Worm (Caenorhabditis elegans) whole organism, L1 larva: ENCODE measurements around the gene srh-47.

Experiments used
- C16A3.4 ChIP-seq: fragments of 150-350 bp; optimal IDR thresholded peaks from 2 replicates; lab custom pipeline; 2014; ENCODE audit warnings: missing biosample characterization, missing genetic modification characterization
- alr-1 ChIP-seq: fragments of 200-800 bp; sonication (Bioruptor generic); optimal IDR thresholded peaks from 2 replicates; lab custom pipeline; 2018; ENCODE audit warnings: borderline replicate concordance, mild to moderate bottlenecking, missing genetic modification characterization, missing compliant biosample characterization
- blmp-1 ChIP-seq: fragments of 150-350 bp; optimal IDR thresholded peaks from 2 replicates; lab custom pipeline; 2014; ENCODE audit warnings: missing biosample characterization, missing genetic modification characterization
- fkh-10 ChIP-seq: sonication (generic microtip); optimal IDR thresholded peaks from 2 replicates; lab custom pipeline; 2017; ENCODE audit warnings: missing biosample characterization, missing genetic modification reagents, missing genetic modification characterization
- fos-1 ChIP-seq: fragments of 150-350 bp; optimal IDR thresholded peaks from 2 replicates; lab custom pipeline; 2014; ENCODE audit warnings: missing biosample characterization, missing genetic modification characterization
- lin-13 ChIP-seq: fragments of 150-350 bp; optimal IDR thresholded peaks from 2 replicates; lab custom pipeline; 2014; ENCODE audit warnings: missing biosample characterization, missing genetic modification reagents, missing genetic modification characterization
- nhr-237 ChIP-seq: fragments of 150-350 bp; optimal IDR thresholded peaks from 2 replicates; lab custom pipeline; 2014; ENCODE audit warnings: missing biosample characterization, missing genetic modification characterization
- nhr-77 ChIP-seq: fragments of 150-350 bp; optimal IDR thresholded peaks from 2 replicates; lab custom pipeline; 2014; ENCODE audit warnings: missing biosample characterization, missing genetic modification characterization
- sptf-1 ChIP-seq: fragments of 150-350 bp; optimal IDR thresholded peaks from 2 replicates; lab custom pipeline; 2014; ENCODE audit warnings: missing biosample characterization, missing genetic modification characterization

DNA sequence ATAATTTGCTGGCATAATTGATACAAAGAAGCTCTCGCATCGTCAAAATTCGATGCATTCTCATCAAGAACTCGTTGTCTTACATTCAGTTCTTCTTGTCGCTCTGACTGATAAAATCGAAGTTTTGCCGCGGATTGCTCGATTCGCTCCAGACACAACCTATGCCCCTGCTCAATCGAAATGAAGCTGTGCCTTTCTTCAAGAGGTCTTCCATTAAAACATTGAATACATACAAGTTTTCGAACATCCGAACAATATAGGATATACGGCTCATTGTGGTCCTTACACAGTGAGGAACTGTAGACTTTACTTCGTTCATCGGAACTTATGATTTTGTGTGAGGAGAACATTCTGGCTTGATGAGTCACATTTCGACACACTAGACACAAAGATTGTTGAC is 20.4 kb upstream of the srh-47 start:
- TF ChIP-seq lin-13 (GFP tag; lab: Kevin White, UChicago) (no peak), nhr-237 (no peak), blmp-1 (no peak), nhr-77 (tag; lab: Kevin White, UChicago) (no peak), fos-1 (tag; lab: Kevin White, UChicago) (no peak), alr-1 (tag; lab: Kevin White, UChicago) (no peak), fkh-10 (GFP tag; lab: Kevin White, UChicago) (no peak), sptf-1 (tag; lab: Kevin White, UChicago) (no peak), C16A3.4 (tag; lab: Kevin White, UChicago) (no peak)
